Worm (Caenorhabditis elegans) whole organism, L2 larva: ENCODE data around the gene ZC412.10.

Source experiments
- C34F6.9 ChIP-seq: fragments of 150-350 bp; optimal IDR thresholded peaks from 2 replicates; lab custom pipeline; 2014; ENCODE audit warnings: missing biosample characterization, missing genetic modification characterization
- F13H6.1 ChIP-seq: sonication (generic microtip); optimal IDR thresholded peaks from 2 replicates; lab custom pipeline; 2016; ENCODE audit warnings: missing genetic modification characterization, missing compliant biosample characterization
- Y55F3AM.14 ChIP-seq: fragments of 200-800 bp; sonication (Bioruptor generic); optimal IDR thresholded peaks from 2 replicates; lab custom pipeline; 2018; ENCODE audit warnings: mild to moderate bottlenecking, missing genetic modification characterization, missing compliant biosample characterization
- ZK546.5 ChIP-seq: sonication (generic microtip); optimal IDR thresholded peaks from 2 replicates; lab custom pipeline; 2017; ENCODE audit warnings: missing biosample characterization, missing genetic modification characterization
- aly-2 ChIP-seq: fragments of 150-350 bp; optimal IDR thresholded peaks from 2 replicates; lab custom pipeline; 2014; ENCODE audit warnings: missing biosample characterization, missing genetic modification characterization
- ama-1 ChIP-seq: fragments of 150-350 bp; optimal IDR thresholded peaks from 2 replicates; lab custom pipeline; 2018; ENCODE audit warnings: inconsistent platforms
- crh-2 ChIP-seq: sonication (generic microtip); optimal IDR thresholded peaks from 2 replicates; lab custom pipeline; 2017; ENCODE audit warnings: missing biosample characterization, missing genetic modification characterization
- elt-1 ChIP-seq: fragments of 150-350 bp; optimal IDR thresholded peaks from 2 replicates; lab custom pipeline; 2014; ENCODE audit warnings: missing biosample characterization, missing genetic modification characterization
- gmeb-1 ChIP-seq: fragments of 150-350 bp; optimal IDR thresholded peaks from 2 replicates; lab custom pipeline; 2014; ENCODE audit warnings: missing biosample characterization, missing genetic modification characterization
- lin-11 ChIP-seq: fragments of 150-350 bp; sonication (generic microtip); optimal IDR thresholded peaks from 2 replicates; lab custom pipeline; 2014; ENCODE audit warnings: missing biosample characterization, missing genetic modification characterization, inconsistent platforms, mixed read lengths
- lin-13 ChIP-seq: fragments of 150-350 bp; optimal IDR thresholded peaks from 2 replicates; lab custom pipeline; 2014; ENCODE audit warnings: missing biosample characterization, missing genetic modification reagents, missing genetic modification characterization
- lsy-2 ChIP-seq, 2 experiments: fragments of 150-350 bp in 1 of 2; sonication (generic microtip) in 1 of 2; optimal IDR thresholded peaks; 2 replicates each; lab custom pipeline; 2014 to 2017; ENCODE audit warnings: missing biosample characterization in 2 of 2, missing genetic modification characterization in 2 of 2
- mab-5 ChIP-seq: fragments of 150-350 bp; optimal IDR thresholded peaks from 2 replicates; lab custom pipeline; 2014; ENCODE audit warnings: missing biosample characterization, missing genetic modification characterization
- mbf-1 ChIP-seq: sonication (generic microtip); optimal IDR thresholded peaks from 2 replicates; lab custom pipeline; 2017; ENCODE audit warnings: missing biosample characterization, missing genetic modification characterization
- mdl-1 ChIP-seq, 2 experiments: fragments of 150-350 bp in 1 of 2; sonication (generic microtip) in 1 of 2; optimal IDR thresholded peaks; 2 replicates each; lab custom pipeline; 2017; ENCODE audit warnings: missing biosample characterization in 2 of 2, missing genetic modification characterization in 2 of 2
- nhr-11 ChIP-seq: fragments of 150-350 bp; optimal IDR thresholded peaks from 2 replicates; lab custom pipeline; 2014; ENCODE audit warnings: missing biosample characterization, missing genetic modification characterization
- nhr-12 ChIP-seq: fragments of 150-350 bp; optimal IDR thresholded peaks from 2 replicates; lab custom pipeline; 2014; ENCODE audit warnings: missing biosample characterization, missing genetic modification characterization
- nhr-129 ChIP-seq: fragments of 150-350 bp; optimal IDR thresholded peaks from 2 replicates; lab custom pipeline; 2014; ENCODE audit warnings: missing biosample characterization, missing genetic modification characterization
- nhr-23 ChIP-seq: fragments of 150-350 bp; optimal IDR thresholded peaks from 2 replicates; lab custom pipeline; 2014; ENCODE audit warnings: missing biosample characterization, missing genetic modification reagents, missing genetic modification characterization
- nhr-237 ChIP-seq: fragments of 150-350 bp; optimal IDR thresholded peaks from 2 replicates; lab custom pipeline; 2014; ENCODE audit warnings: missing biosample characterization, missing genetic modification characterization
- nhr-25 ChIP-seq: fragments of 150-350 bp; sonication (generic microtip); optimal IDR thresholded peaks from 3 replicates; lab custom pipeline; 2014; ENCODE audit warnings: missing biosample characterization, missing genetic modification characterization
- nhr-6 ChIP-seq: fragments of 150-350 bp; optimal IDR thresholded peaks from 2 replicates; lab custom pipeline; 2014; ENCODE audit warnings: missing biosample characterization, missing genetic modification characterization
- nhr-77 ChIP-seq: fragments of 150-350 bp; optimal IDR thresholded peaks from 2 replicates; lab custom pipeline; 2014; ENCODE audit warnings: missing biosample characterization, missing genetic modification characterization
- sem-4 ChIP-seq: fragments of 150-350 bp; optimal IDR thresholded peaks from 2 replicates; lab custom pipeline; 2014; ENCODE audit warnings: missing biosample characterization, missing genetic modification reagents, missing genetic modification characterization
- skn-1 ChIP-seq: sonication (generic microtip); optimal IDR thresholded peaks from 2 replicates; lab custom pipeline; 2017; ENCODE audit warnings: missing biosample characterization, missing genetic modification characterization
- sma-9 ChIP-seq, 2 experiments: fragments of 150-350 bp in 1 of 2; sonication (generic microtip) in 1 of 2; optimal IDR thresholded peaks; 2 replicates each; lab custom pipeline; 2014 to 2016; ENCODE audit warnings: missing genetic modification characterization in 2 of 2, mild to moderate bottlenecking in 1 of 2, missing biosample characterization in 1 of 2, missing compliant biosample characterization in 1 of 2, missing genetic modification reagents in 1 of 2, moderate library complexity in 1 of 2
- snpc-4 ChIP-seq: fragments of 150-350 bp; optimal IDR thresholded peaks from 2 replicates; lab custom pipeline; 2014; ENCODE audit warnings: missing biosample characterization, missing genetic modification characterization
- unc-39 ChIP-seq: fragments of 150-350 bp; optimal IDR thresholded peaks from 2 replicates; lab custom pipeline; 2014; ENCODE audit warnings: missing biosample characterization, missing genetic modification characterization
- unc-55 ChIP-seq: fragments of 150-350 bp; sonication (generic microtip); optimal IDR thresholded peaks from 3 replicates; lab custom pipeline; 2014; ENCODE audit warnings: missing biosample characterization, missing genetic modification reagents, missing genetic modification characterization
- zag-1 ChIP-seq: fragments of 150-350 bp; optimal IDR thresholded peaks from 2 replicates; lab custom pipeline; 2014; ENCODE audit warnings: missing biosample characterization, missing genetic modification characterization
- ztf-11 ChIP-seq: sonication (generic microtip); optimal IDR thresholded peaks from 2 replicates; lab custom pipeline; 2017; ENCODE audit warnings: missing biosample characterization, missing genetic modification characterization
- ztf-4 ChIP-seq: fragments of 150-350 bp; optimal IDR thresholded peaks from 2 replicates; lab custom pipeline; 2014; ENCODE audit warnings: missing biosample characterization, missing genetic modification characterization

ZC412.10 gene

DNA sequence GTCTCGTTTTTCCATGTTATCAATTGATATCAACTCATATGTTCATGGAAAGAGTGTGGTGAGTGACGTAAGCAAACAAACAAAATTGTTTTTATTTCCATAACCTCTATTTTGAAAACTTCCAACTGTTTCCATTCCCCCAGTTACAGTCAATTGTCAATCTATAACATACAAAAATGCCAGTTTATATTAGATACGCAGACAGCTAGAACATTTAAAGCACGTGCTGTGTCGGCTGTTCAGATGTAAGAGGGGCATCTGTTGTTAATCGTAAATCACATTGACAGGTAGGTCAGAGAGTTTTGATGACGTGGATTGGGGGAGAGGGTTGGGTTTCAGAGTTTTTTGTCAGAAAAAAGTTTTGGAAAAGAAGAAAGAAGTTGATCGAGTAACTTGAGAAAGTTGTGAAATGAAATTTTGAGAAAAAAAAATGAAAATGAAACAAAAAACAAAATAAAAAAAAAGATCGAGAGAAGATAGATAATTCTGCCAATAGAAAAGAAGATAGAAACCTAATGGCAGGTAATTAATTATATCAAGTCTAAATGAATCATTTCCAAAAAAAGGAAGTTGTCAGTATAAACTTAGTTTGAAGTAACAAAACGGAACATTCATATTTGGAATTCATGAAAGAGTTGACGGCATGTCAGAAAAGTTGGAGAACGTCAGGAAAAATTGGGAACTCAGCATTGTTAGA lies 28.0 kb downstream of the ZC412.10 start (continued):
- TF ChIP-seq unc-39 (tag; lab: Kevin White, UChicago): no peak
- peak; percentile 16 for TF ChIP-seq ztf-4 (tag; lab: Kevin White, UChicago)
- no peak for TF ChIP-seq ztf-11
- no peak for TF ChIP-seq nhr-12 (tag; lab: Kevin White, UChicago)
- peak; percentile 84 for TF ChIP-seq sma-9 (GFP tag; optimal IDR thresholded peaks at IDR 0.05; lab: Kevin White, UChicago)
- no peak for TF ChIP-seq sma-9 (tag; optimal IDR thresholded peaks at IDR 0.05; lab: Kevin White, UChicago)
- TF ChIP-seq lsy-2 (tag; optimal IDR thresholded peaks at IDR 0.05; lab: Kevin White, UChicago): peak in 1 of 2 experiments; percentile 72

- TF ChIP-seq Y55F3AM.14 (peak; percentile 68), nhr-6 (tag; lab: Kevin White, UChicago) (no peak), C34F6.9 (tag; lab: Kevin White, UChicago) (peak; percentile 38), sma-9 (GFP tag; optimal IDR thresholded peaks at IDR 0.05; lab: Kevin White, UChicago) (peak; percentile 41), sma-9 (tag; optimal IDR thresholded peaks at IDR 0.05; lab: Kevin White, UChicago) (no peak), unc-55 (no peak), F13H6.1 (tag; lab: Kevin White, UChicago) (peak; percentile 68), nhr-77 (tag; lab: Kevin White, UChicago) (no peak), nhr-129 (peak; percentile 73), mdl-1 (tag; optimal IDR thresholded peaks at IDR 0.05; lab: Kevin White, UChicago) (peak in 1 of 2 experiments; percentile 25), lsy-2 (tag; optimal IDR thresholded peaks at IDR 0.05; lab: Kevin White, UChicago) (no peak)
- TF ChIP-seq, all 48 proteins: peak for 6
Measured at ce11 chrV:14847291-14847915, 29.2 kb downstream of the ZC412.10 start, which contains the start of gene ret-1. Gene ret-1, minus strand, starts transcription at chrV:14847413.

DNA sequence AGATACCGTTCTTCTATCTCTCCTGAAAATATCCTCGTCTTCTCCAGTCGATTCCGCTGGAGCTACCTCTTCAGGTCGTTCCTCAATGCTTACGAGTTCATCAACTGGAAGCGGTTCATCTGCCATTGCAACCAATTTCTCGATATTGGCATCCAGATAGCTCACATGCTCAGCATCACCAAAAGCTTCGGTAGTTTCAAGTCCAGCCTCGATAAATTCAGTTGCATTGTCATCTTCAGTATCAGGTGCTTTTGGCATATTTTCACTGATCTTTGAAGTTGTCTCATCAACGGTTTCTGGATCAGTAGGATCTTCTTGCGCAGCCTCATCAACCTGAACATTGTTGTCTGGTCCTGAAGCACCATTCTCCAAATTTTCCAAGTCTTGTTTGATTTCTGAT lies 35.0 kb downstream of the ZC412.10 start:
- TF ChIP-seq crh-2 (tag; lab: Kevin White, UChicago) (no peak), elt-1 (tag; lab: Kevin White, UChicago) (no peak), snpc-4 (tag; lab: Kevin White, UChicago) (no peak), lsy-2 (tag; optimal IDR thresholded peaks at IDR 0.05; lab: Kevin White, UChicago) (no peak), aly-2 (tag; lab: Kevin White, UChicago) (no peak), lin-11 (tag; lab: Kevin White, UChicago) (no peak), mbf-1 (no peak), gmeb-1 (tag; lab: Kevin White, UChicago) (no peak), unc-39 (tag; lab: Kevin White, UChicago) (no peak), nhr-25 (tag; lab: Kevin White, UChicago) (no peak), unc-55 (no peak), lin-13 (GFP tag; lab: Kevin White, UChicago) (no peak), nhr-23 (no peak), ama-1 (no peak)

- TF ChIP-seq zag-1 (tag; lab: Kevin White, UChicago) (no peak), gmeb-1 (tag; lab: Kevin White, UChicago) (no peak), C34F6.9 (tag; lab: Kevin White, UChicago) (no peak), nhr-11 (tag; lab: Kevin White, UChicago) (no peak), snpc-4 (tag; lab: Kevin White, UChicago) (no peak), ZK546.5 (tag; lab: Kevin White, UChicago) (no peak), ztf-4 (tag; lab: Kevin White, UChicago) (no peak), mab-5 (tag; lab: Kevin White, UChicago) (no peak), sem-4 (tag; lab: Kevin White, UChicago) (no peak), nhr-237 (tag; lab: Kevin White, UChicago) (no peak), F13H6.1 (tag; lab: Kevin White, UChicago) (no peak), nhr-23 (no peak), skn-1 (no peak)
Measured at ce11 chrV:14838130-14838529, 38.5 kb downstream of the ZC412.10 start.
